Worm (Caenorhabditis elegans) whole organism, L2 larva: Measurements from ENCODE around the gene klp-7.

ENCODE experiments used
- C34F6.9 ChIP-seq: fragments of 150-350 bp; optimal IDR thresholded peaks from 2 replicates; lab custom pipeline; 2014; ENCODE audit warnings: missing biosample characterization, missing genetic modification characterization
- F13H6.1 ChIP-seq: sonication (generic microtip); optimal IDR thresholded peaks from 2 replicates; lab custom pipeline; 2016; ENCODE audit warnings: missing genetic modification characterization, missing compliant biosample characterization
- R02D3.7 ChIP-seq: fragments of 150-350 bp; optimal IDR thresholded peaks from 2 replicates; lab custom pipeline; 2014; ENCODE audit warnings: missing biosample characterization, missing genetic modification characterization
- Y55F3AM.14 ChIP-seq: fragments of 200-800 bp; sonication (Bioruptor generic); optimal IDR thresholded peaks from 2 replicates; lab custom pipeline; 2018; ENCODE audit warnings: mild to moderate bottlenecking, missing genetic modification characterization, missing compliant biosample characterization
- ZK546.5 ChIP-seq: sonication (generic microtip); optimal IDR thresholded peaks from 2 replicates; lab custom pipeline; 2017; ENCODE audit warnings: missing biosample characterization, missing genetic modification characterization
- alr-1 ChIP-seq: fragments of 150-350 bp; optimal IDR thresholded peaks from 2 replicates; lab custom pipeline; 2014; ENCODE audit warnings: missing biosample characterization, missing genetic modification characterization
- aly-2 ChIP-seq: fragments of 150-350 bp; optimal IDR thresholded peaks from 2 replicates; lab custom pipeline; 2014; ENCODE audit warnings: missing biosample characterization, missing genetic modification characterization
- ama-1 ChIP-seq: fragments of 150-350 bp; optimal IDR thresholded peaks from 2 replicates; lab custom pipeline; 2018; ENCODE audit warnings: inconsistent platforms
- blmp-1 ChIP-seq: sonication (generic microtip); optimal IDR thresholded peaks from 2 replicates; lab custom pipeline; 2017; ENCODE audit warnings: missing genetic modification characterization, mild to moderate bottlenecking, missing compliant biosample characterization, antibody characterized with exemption, moderate library complexity; ENCODE audit not compliant: insufficient read depth
- ceh-16 ChIP-seq: fragments of 150-350 bp; optimal IDR thresholded peaks from 2 replicates; lab custom pipeline; 2014; ENCODE audit warnings: missing biosample characterization, missing genetic modification characterization
- ceh-82 ChIP-seq: fragments of 150-350 bp; optimal IDR thresholded peaks from 2 replicates; lab custom pipeline; 2014; ENCODE audit warnings: missing biosample characterization, missing genetic modification characterization
- crh-2 ChIP-seq: sonication (generic microtip); optimal IDR thresholded peaks from 2 replicates; lab custom pipeline; 2017; ENCODE audit warnings: missing biosample characterization, missing genetic modification characterization
- dmd-4 ChIP-seq: sonication (generic microtip); optimal IDR thresholded peaks from 2 replicates; lab custom pipeline; 2017; ENCODE audit warnings: missing biosample characterization, missing genetic modification characterization
- egl-27 ChIP-seq: sonication (generic microtip); optimal IDR thresholded peaks from 3 replicates; lab custom pipeline; 2017; ENCODE audit warnings: missing biosample characterization, missing genetic modification reagents, missing genetic modification characterization
- elt-1 ChIP-seq: fragments of 150-350 bp; optimal IDR thresholded peaks from 2 replicates; lab custom pipeline; 2014; ENCODE audit warnings: missing biosample characterization, missing genetic modification characterization
- elt-3 ChIP-seq: sonication (generic microtip); optimal IDR thresholded peaks from 2 replicates; lab custom pipeline; 2017; ENCODE audit warnings: missing biosample characterization, missing genetic modification characterization
- fos-1 ChIP-seq: fragments of 150-350 bp; optimal IDR thresholded peaks from 2 replicates; lab custom pipeline; 2014; ENCODE audit warnings: missing biosample characterization, missing genetic modification characterization
- gmeb-1 ChIP-seq: fragments of 150-350 bp; optimal IDR thresholded peaks from 2 replicates; lab custom pipeline; 2014; ENCODE audit warnings: missing biosample characterization, missing genetic modification characterization
- lin-11 ChIP-seq: fragments of 150-350 bp; sonication (generic microtip); optimal IDR thresholded peaks from 2 replicates; lab custom pipeline; 2014; ENCODE audit warnings: missing biosample characterization, missing genetic modification characterization, inconsistent platforms, mixed read lengths
- lin-13 ChIP-seq: fragments of 150-350 bp; optimal IDR thresholded peaks from 2 replicates; lab custom pipeline; 2014; ENCODE audit warnings: missing biosample characterization, missing genetic modification reagents, missing genetic modification characterization
- lin-39 ChIP-seq: fragments of 150-350 bp; optimal IDR thresholded peaks from 2 replicates; lab custom pipeline; 2014; ENCODE audit warnings: missing biosample characterization, missing genetic modification reagents, missing genetic modification characterization
- lsy-2 ChIP-seq, 2 experiments: fragments of 150-350 bp in 1 of 2; sonication (generic microtip) in 1 of 2; optimal IDR thresholded peaks; 2 replicates each; lab custom pipeline; 2014 to 2017; ENCODE audit warnings: missing biosample characterization in 2 of 2, missing genetic modification characterization in 2 of 2
- mab-5 ChIP-seq: fragments of 150-350 bp; optimal IDR thresholded peaks from 2 replicates; lab custom pipeline; 2014; ENCODE audit warnings: missing biosample characterization, missing genetic modification characterization
- mbf-1 ChIP-seq: sonication (generic microtip); optimal IDR thresholded peaks from 2 replicates; lab custom pipeline; 2017; ENCODE audit warnings: missing biosample characterization, missing genetic modification characterization
- mdl-1 ChIP-seq, 2 experiments: fragments of 150-350 bp in 1 of 2; sonication (generic microtip) in 1 of 2; optimal IDR thresholded peaks; 2 replicates each; lab custom pipeline; 2017; ENCODE audit warnings: missing biosample characterization in 2 of 2, missing genetic modification characterization in 2 of 2
- nhr-10 ChIP-seq: sonication (generic microtip); optimal IDR thresholded peaks from 2 replicates; lab custom pipeline; 2017; ENCODE audit warnings: missing biosample characterization, missing genetic modification characterization
- nhr-11 ChIP-seq: fragments of 150-350 bp; optimal IDR thresholded peaks from 2 replicates; lab custom pipeline; 2014; ENCODE audit warnings: missing biosample characterization, missing genetic modification characterization
- nhr-12 ChIP-seq: fragments of 150-350 bp; optimal IDR thresholded peaks from 2 replicates; lab custom pipeline; 2014; ENCODE audit warnings: missing biosample characterization, missing genetic modification characterization
- nhr-129 ChIP-seq: fragments of 150-350 bp; optimal IDR thresholded peaks from 2 replicates; lab custom pipeline; 2014; ENCODE audit warnings: missing biosample characterization, missing genetic modification characterization
- nhr-21 ChIP-seq: fragments of 150-350 bp; optimal IDR thresholded peaks from 2 replicates; lab custom pipeline; 2014; ENCODE audit warnings: missing biosample characterization, missing genetic modification characterization
- nhr-23 ChIP-seq: fragments of 150-350 bp; optimal IDR thresholded peaks from 2 replicates; lab custom pipeline; 2014; ENCODE audit warnings: missing biosample characterization, missing genetic modification reagents, missing genetic modification characterization
- nhr-237 ChIP-seq: fragments of 150-350 bp; optimal IDR thresholded peaks from 2 replicates; lab custom pipeline; 2014; ENCODE audit warnings: missing biosample characterization, missing genetic modification characterization
- nhr-25 ChIP-seq: fragments of 150-350 bp; sonication (generic microtip); optimal IDR thresholded peaks from 3 replicates; lab custom pipeline; 2014; ENCODE audit warnings: missing biosample characterization, missing genetic modification characterization
- nhr-6 ChIP-seq: fragments of 150-350 bp; optimal IDR thresholded peaks from 2 replicates; lab custom pipeline; 2014; ENCODE audit warnings: missing biosample characterization, missing genetic modification characterization
- nhr-77 ChIP-seq: fragments of 150-350 bp; optimal IDR thresholded peaks from 2 replicates; lab custom pipeline; 2014; ENCODE audit warnings: missing biosample characterization, missing genetic modification characterization
- peb-1 ChIP-seq: fragments of 150-350 bp; optimal IDR thresholded peaks from 2 replicates; lab custom pipeline; 2014; ENCODE audit warnings: missing biosample characterization, missing genetic modification characterization
- sem-4 ChIP-seq: fragments of 150-350 bp; optimal IDR thresholded peaks from 2 replicates; lab custom pipeline; 2014; ENCODE audit warnings: missing biosample characterization, missing genetic modification reagents, missing genetic modification characterization
- skn-1 ChIP-seq: sonication (generic microtip); optimal IDR thresholded peaks from 2 replicates; lab custom pipeline; 2017; ENCODE audit warnings: missing biosample characterization, missing genetic modification characterization
- sma-3 ChIP-seq: sonication (generic microtip); optimal IDR thresholded peaks from 2 replicates; lab custom pipeline; 2016; ENCODE audit warnings: missing genetic modification reagents, missing genetic modification characterization, missing compliant biosample characterization
- sma-9 ChIP-seq, 2 experiments: fragments of 150-350 bp in 1 of 2; sonication (generic microtip) in 1 of 2; optimal IDR thresholded peaks; 2 replicates each; lab custom pipeline; 2014 to 2016; ENCODE audit warnings: missing genetic modification characterization in 2 of 2, mild to moderate bottlenecking in 1 of 2, missing biosample characterization in 1 of 2, missing compliant biosample characterization in 1 of 2, missing genetic modification reagents in 1 of 2, moderate library complexity in 1 of 2
- snpc-4 ChIP-seq: fragments of 150-350 bp; optimal IDR thresholded peaks from 2 replicates; lab custom pipeline; 2014; ENCODE audit warnings: missing biosample characterization, missing genetic modification characterization
- unc-39 ChIP-seq: fragments of 150-350 bp; optimal IDR thresholded peaks from 2 replicates; lab custom pipeline; 2014; ENCODE audit warnings: missing biosample characterization, missing genetic modification characterization
- unc-55 ChIP-seq: fragments of 150-350 bp; sonication (generic microtip); optimal IDR thresholded peaks from 3 replicates; lab custom pipeline; 2014; ENCODE audit warnings: missing biosample characterization, missing genetic modification reagents, missing genetic modification characterization
- unc-62 ChIP-seq: fragments of 150-350 bp; optimal IDR thresholded peaks from 2 replicates; lab custom pipeline; 2014; ENCODE audit warnings: missing biosample characterization, missing genetic modification reagents, missing genetic modification characterization
- zag-1 ChIP-seq: fragments of 150-350 bp; optimal IDR thresholded peaks from 2 replicates; lab custom pipeline; 2014; ENCODE audit warnings: missing biosample characterization, missing genetic modification characterization
- ztf-1 ChIP-seq: fragments of 200-800 bp; sonication (Bioruptor generic); conservative IDR thresholded peaks from 2 replicates; pipeline ENCODE4 v1.3.6; 2022; ENCODE audit warnings: missing genetic modification characterization, missing compliant biosample characterization
- ztf-11 ChIP-seq: sonication (generic microtip); optimal IDR thresholded peaks from 2 replicates; lab custom pipeline; 2017; ENCODE audit warnings: missing biosample characterization, missing genetic modification characterization
- ztf-4 ChIP-seq: fragments of 150-350 bp; optimal IDR thresholded peaks from 2 replicates; lab custom pipeline; 2014; ENCODE audit warnings: missing biosample characterization, missing genetic modification characterization

Gene klp-7

DNA sequence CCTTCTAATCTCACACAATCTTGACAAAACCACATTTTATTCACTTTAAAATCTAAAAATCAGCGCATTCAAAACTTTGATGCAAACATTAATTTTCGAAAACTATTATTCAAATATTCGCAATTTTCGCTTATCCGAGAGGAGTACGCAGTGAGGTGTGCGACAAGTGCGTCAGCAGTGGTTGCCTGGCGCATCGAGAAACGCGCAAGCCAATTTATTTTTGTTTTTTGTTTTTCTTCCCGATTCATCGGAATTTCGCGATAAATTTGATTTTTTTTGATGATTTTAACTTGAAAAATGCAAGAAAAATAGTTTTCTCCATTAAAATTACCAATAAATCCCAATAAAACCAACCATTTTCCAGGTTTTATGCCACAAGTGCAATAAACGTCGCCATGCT lies 43.1 kb downstream of the klp-7 start, which contains the start of the genes fbxb-85 and hex-3:
Gene fbxb-85 (minus strand): TSS at position 106 of the 400 bp plus-strand sequence.
Gene hex-3 (plus strand): TSS at position 365 of the 400 bp plus-strand sequence.
- TF ChIP-seq nhr-21 (tag; lab: Kevin White, UChicago): peak; percentile 92
- TF ChIP-seq zag-1 (tag; lab: Kevin White, UChicago): peak; percentile 70
- peak; percentile 53 for TF ChIP-seq blmp-1 (tag; lab: Kevin White, UChicago)
- TF ChIP-seq R02D3.7 (tag; lab: Kevin White, UChicago): peak; percentile 65
- no peak for TF ChIP-seq unc-39
- peak; percentile 86 for TF ChIP-seq ztf-4 (tag; lab: Kevin White, UChicago)
- TF ChIP-seq mdl-1 (tag; optimal IDR thresholded peaks at IDR 0.05; lab: Kevin White, UChicago): peak; percentile 22 to 53
- TF ChIP-seq mbf-1: no peak
- TF ChIP-seq C34F6.9 (tag; lab: Kevin White, UChicago): peak; percentile 97
- peak; percentile 33 for TF ChIP-seq unc-62 (GFP tag; lab: Kevin White, UChicago)
- TF ChIP-seq unc-55 (GFP tag; lab: Kevin White, UChicago): peak; percentile 98
- peak; percentile 60 for TF ChIP-seq skn-1
- no peak for TF ChIP-seq elt-1 (tag; lab: Kevin White, UChicago)
- TF ChIP-seq fos-1 (tag; lab: Kevin White, UChicago): peak; percentile 77
- TF ChIP-seq ztf-11 (tag; lab: Kevin White, UChicago): peak; percentile 18
- TF ChIP-seq Y55F3AM.14 (GFP tag; lab: Kevin White, UChicago): peak; percentile 54
- TF ChIP-seq nhr-25: peak; percentile 95
- peak; percentile 60 for TF ChIP-seq ZK546.5
- TF ChIP-seq nhr-237: peak; percentile 22
- TF ChIP-seq ceh-16 (tag; lab: Kevin White, UChicago): peak; percentile 81
- peak; percentile 97 for TF ChIP-seq crh-2 (tag; lab: Kevin White, UChicago)
- TF ChIP-seq dmd-4 (tag; lab: Kevin White, UChicago): peak; percentile 19
- TF ChIP-seq ama-1 (lab: Kevin White, UChicago): peak; percentile 48
- peak; percentile 69 for TF ChIP-seq alr-1 (tag; lab: Kevin White, UChicago)
- peak; percentile 92 for TF ChIP-seq F13H6.1 (tag; lab: Kevin White, UChicago)
- peak; percentile 95 for TF ChIP-seq egl-27 (tag; lab: Kevin White, UChicago)
- peak; percentile 95 for TF ChIP-seq sma-9 (GFP tag; optimal IDR thresholded peaks at IDR 0.05; lab: Kevin White, UChicago)
- TF ChIP-seq sma-9 (tag; optimal IDR thresholded peaks at IDR 0.05; lab: Kevin White, UChicago): no peak
- no peak for TF ChIP-seq lin-39 (tag; lab: Kevin White, UChicago)
- no peak for TF ChIP-seq nhr-11 (tag; lab: Kevin White, UChicago)
- peak; percentile 84 for TF ChIP-seq snpc-4 (tag; lab: Kevin White, UChicago)
- TF ChIP-seq nhr-12 (tag; lab: Kevin White, UChicago): peak; percentile 12
- TF ChIP-seq nhr-77 (tag; lab: Kevin White, UChicago): peak; percentile 69
- no peak for TF ChIP-seq aly-2 (tag; lab: Kevin White, UChicago)
- no peak for TF ChIP-seq peb-1 (tag; lab: Kevin White, UChicago)
- TF ChIP-seq nhr-129 (tag; lab: Kevin White, UChicago): peak; percentile 73
- peak; percentile 62 for TF ChIP-seq ceh-82
- TF ChIP-seq sem-4 (tag; lab: Kevin White, UChicago): peak; percentile 75
- peak; percentile 99 for TF ChIP-seq sma-3 (GFP tag; lab: Kevin White, UChicago)
- TF ChIP-seq mab-5 (tag; lab: Kevin White, UChicago): peak; percentile 94
- no peak for TF ChIP-seq elt-3
- TF ChIP-seq nhr-10 (tag; lab: Kevin White, UChicago): peak; percentile 78
- no peak for TF ChIP-seq nhr-23
- peak; percentile 89 for TF ChIP-seq nhr-6 (tag; lab: Kevin White, UChicago)
- TF ChIP-seq lin-11 (tag; lab: Kevin White, UChicago): peak; percentile 96
- TF ChIP-seq lin-13 (GFP tag; lab: Kevin White, UChicago): peak; percentile 92
- TF ChIP-seq ztf-1 (GFP tag; lab: Robert Waterston, UW): no peak
- TF ChIP-seq lsy-2 (tag; optimal IDR thresholded peaks at IDR 0.05; lab: Kevin White, UChicago): peak; percentile 93 to 96
- TF ChIP-seq gmeb-1 (tag; lab: Kevin White, UChicago): peak; percentile 97
- TF ChIP-seq, all 48 proteins: peak for 38
